Fruit fly (Drosophila melanogaster): ENCODE data around the gene CG17270.

The CG17270 gene

dm6 chr3R:20821815-20822375 is 3.2 kb upstream of the CG17270 start, which contains the start of the genes CG17271 and RpS20:
Gene CG17271, minus strand, starts transcription at chr3R:20821848.
Gene RpS20, plus strand, starts transcription at chr3R:20822181.
- TF ChIP-seq CG6276 (GFP tag; optimal IDR thresholded peaks at IDR 0.05) = no peak
- TF ChIP-seq CG10669 (GFP tag; optimal IDR thresholded peaks at IDR 0.05) = peak; percentile 58
- peak; percentile 63 for TF ChIP-seq CG6808 (GFP tag; optimal IDR thresholded peaks at IDR 0.05)
- TF ChIP-seq Sox14 (GFP tag; optimal IDR thresholded peaks at IDR 0.05) = peak; percentile 87
- TF ChIP-seq CG34406 (GFP tag; optimal IDR thresholded peaks at IDR 0.05) = peak; percentile 78
- TF ChIP-seq Sox102F (GFP tag; optimal IDR thresholded peaks at IDR 0.05) = peak; percentile 84
- no peak for TF ChIP-seq CG8632 (GFP tag; optimal IDR thresholded peaks at IDR 0.05)
- TF ChIP-seq Ets96B (tag; optimal IDR thresholded peaks at IDR 0.05) = peak; percentile 75
- peak; percentile 88 for TF ChIP-seq Ets21C (GFP tag; optimal IDR thresholded peaks at IDR 0.05)
- no peak for TF ChIP-seq dsx (GFP tag; optimal IDR thresholded peaks at IDR 0.05; ENCODE audit: poor library complexity, severe bottlenecking)
- TF ChIP-seq OdsH (GFP tag; optimal IDR thresholded peaks at IDR 0.05) = peak; percentile 90
- peak; percentile 69 for TF ChIP-seq CG6854 (GFP tag; optimal IDR thresholded peaks at IDR 0.05)
- no peak for TF ChIP-seq Smox (GFP tag; optimal IDR thresholded peaks at IDR 0.05)
- peak; percentile 82 for TF ChIP-seq CG15336 (GFP tag; IDR thresholded peaks at IDR 0.05)
- TF ChIP-seq Hr39 (GFP tag; optimal IDR thresholded peaks at IDR 0.05) = peak; percentile 92
- peak; percentile 87 for TF ChIP-seq achi (GFP tag; optimal IDR thresholded peaks at IDR 0.05)
- TF ChIP-seq Eip78C (GFP tag) = peak; percentile 90
- TF ChIP-seq esn (GFP tag; optimal IDR thresholded peaks at IDR 0.05) = peak; percentile 90
- TF ChIP-seq Eip75B (GFP tag; optimal IDR thresholded peaks at IDR 0.05) = peak; percentile 91
- peak; percentile 82 for TF ChIP-seq CG4318 (GFP tag; optimal IDR thresholded peaks at IDR 0.05)
- TF ChIP-seq acj6 (GFP tag; optimal IDR thresholded peaks at IDR 0.05) = peak; percentile 92
- no peak for TF ChIP-seq CG32006 (GFP tag; optimal IDR thresholded peaks at IDR 0.05)
- TF ChIP-seq CG7368 (GFP tag; optimal IDR thresholded peaks at IDR 0.05) = peak; percentile 79
- peak; percentile 83; the same call in 1 of the 2 replicates for TF ChIP-seq CG11294 (GFP tag; IDR thresholded peaks at IDR 0.05)
- no peak for TF ChIP-seq Blimp-1 (GFP tag; optimal IDR thresholded peaks at IDR 0.05)
- peak; percentile 87 for TF ChIP-seq lz (GFP tag; optimal IDR thresholded peaks at IDR 0.05)
- no peak for TF ChIP-seq fd59A (GFP tag; optimal IDR thresholded peaks at IDR 0.05)
- TF ChIP-seq CG8119 (GFP tag; IDR thresholded peaks at IDR 0.05) = peak; percentile 73
- no peak for TF ChIP-seq fkh (GFP tag; optimal IDR thresholded peaks at IDR 0.05)
- peak; percentile 85 for TF ChIP-seq CG3919 (GFP tag; optimal IDR thresholded peaks at IDR 0.05)
- TF ChIP-seq CG6792 (GFP tag; optimal IDR thresholded peaks at IDR 0.05) = peak; percentile 83
- peak; percentile 11 for TF ChIP-seq CG9139 (GFP tag; optimal IDR thresholded peaks at IDR 0.05)
- peak; percentile 90 for TF ChIP-seq CG10631 (GFP tag; optimal IDR thresholded peaks at IDR 0.05)
- TF ChIP-seq Hr4 (GFP tag; optimal IDR thresholded peaks at IDR 0.05) = peak; percentile 91
- TF ChIP-seq CG11762 (GFP tag; optimal IDR thresholded peaks at IDR 0.05; ENCODE audit: insufficient read depth) = peak; percentile 74
- TF ChIP-seq Lpt (GFP tag; optimal IDR thresholded peaks at IDR 0.05) = peak; percentile 82
- peak; percentile 80 for TF ChIP-seq dac (GFP tag; optimal IDR thresholded peaks at IDR 0.05)
- peak; percentile 31 for TF ChIP-seq CG16779 (tag; optimal IDR thresholded peaks at IDR 0.05)
- TF ChIP-seq Eip93F (GFP tag; optimal IDR thresholded peaks at IDR 0.05) = peak; percentile 32
- TF ChIP-seq Hr38 (GFP tag; optimal IDR thresholded peaks at IDR 0.05) = peak; percentile 80
- peak; percentile 84 for TF ChIP-seq CG8319 (GFP tag; optimal IDR thresholded peaks at IDR 0.05)
- TF ChIP-seq Sox15 (GFP tag; optimal IDR thresholded peaks at IDR 0.05) = peak; percentile 87
- TF ChIP-seq vri (GFP tag; optimal IDR thresholded peaks at IDR 0.05) = no peak
- peak; percentile 87 for TF ChIP-seq cyc (GFP tag; optimal IDR thresholded peaks at IDR 0.05)
- peak; percentile 81 for TF ChIP-seq net (GFP tag; optimal IDR thresholded peaks at IDR 0.05)
- no peak for TF ChIP-seq spab (GFP tag; optimal IDR thresholded peaks at IDR 0.05)
- TF ChIP-seq Gug (GFP tag; IDR thresholded peaks at IDR 0.05) = peak; percentile 87
- TF ChIP-seq CG11902 (GFP tag; optimal IDR thresholded peaks at IDR 0.05) = peak; percentile 80
- TF ChIP-seq svp (GFP tag) = no peak
- TF ChIP-seq CG1621 (tag; optimal IDR thresholded peaks at IDR 0.05) = peak; percentile 75
- TF ChIP-seq CG6163 (GFP tag; IDR thresholded peaks at IDR 0.05) = peak; percentile 90
- TF ChIP-seq CG31627 (GFP tag; optimal IDR thresholded peaks at IDR 0.05) = peak; percentile 93
